Fruit fly (Drosophila melanogaster) whole organism, embryonic: ENCODE measurements around the gene CG14014.

ENCODE experiments used
- Ada2b ChIP-seq: fragments of 200-800 bp; sonication (Bioruptor generic); IDR thresholded peaks from 2 replicates; pipeline ENCODE4 v1.3.6; 2022; ENCODE audit warnings: missing biosample characterization, missing genetic modification characterization
- Atf3 ChIP-seq: fragments of 200-800 bp; sonication (Bioruptor generic); optimal IDR thresholded peaks from 3 replicates; lab custom pipeline; 2016; ENCODE audit warnings: missing biosample characterization, missing genetic modification characterization
- CG11247 ChIP-seq: fragments of 200-800 bp; sonication (Bioruptor generic); IDR thresholded peaks from 2 replicates; pipeline ENCODE4 v1.3.6; 2022; ENCODE audit warnings: missing biosample characterization, missing genetic modification characterization
- CG11456 ChIP-seq: fragments of 200-800 bp; sonication (Bioruptor generic); IDR thresholded peaks from 3 replicates; pipeline ENCODE4 v1.3.6; 2022; ENCODE audit warnings: missing biosample characterization, missing genetic modification characterization
- CG11504 ChIP-seq: fragments of 200-800 bp; sonication (Bioruptor generic); optimal IDR thresholded peaks from 3 replicates; lab custom pipeline; 2019; ENCODE audit warnings: missing biosample characterization, mild to moderate bottlenecking, missing genetic modification characterization, moderate library complexity
- CG11695 ChIP-seq: fragments of 200-800 bp; sonication (Bioruptor generic); IDR thresholded peaks from 3 replicates; pipeline ENCODE4 v1.3.6; 2022; ENCODE audit warnings: missing biosample characterization, missing genetic modification characterization
- CG13424 ChIP-seq: fragments of 200-800 bp; sonication (Bioruptor generic); optimal IDR thresholded peaks from 2 replicates; lab custom pipeline; 2019; ENCODE audit warnings: missing biosample characterization, mild to moderate bottlenecking, missing genetic modification characterization, moderate library complexity
- CG15479 ChIP-seq: fragments of 200-800 bp; sonication (Bioruptor generic); optimal IDR thresholded peaks from 3 replicates; lab custom pipeline; 2019; ENCODE audit warnings: missing biosample characterization, mild to moderate bottlenecking, missing genetic modification characterization, moderate library complexity
- CG17328 ChIP-seq: fragments of 200-800 bp; sonication (Bioruptor generic); IDR thresholded peaks from 2 replicates; pipeline ENCODE4 v1.3.6; 2022; ENCODE audit warnings: missing biosample characterization, missing genetic modification characterization
- CG17612 ChIP-seq: fragments of 200-800 bp; sonication (Bioruptor generic); IDR thresholded peaks from 2 replicates; pipeline ENCODE4 v1.3.6; 2022; ENCODE audit warnings: missing biosample characterization, missing genetic modification characterization
- CG18599 ChIP-seq: fragments of 200-800 bp; sonication (Bioruptor generic); optimal IDR thresholded peaks from 3 replicates; lab custom pipeline; 2017; ENCODE audit warnings: missing biosample characterization, missing genetic modification characterization, mild to moderate bottlenecking, moderate library complexity, missing genetic modification reagents
- CG2120 ChIP-seq: fragments of 200-800 bp; sonication (Bioruptor generic); optimal IDR thresholded peaks from 3 replicates; lab custom pipeline; 2016; ENCODE audit warnings: missing biosample characterization, missing genetic modification characterization
- CG30403 ChIP-seq: fragments of 200-800 bp; sonication (Bioruptor generic); optimal IDR thresholded peaks from 3 replicates; lab custom pipeline; 2016; ENCODE audit warnings: missing biosample characterization, missing genetic modification characterization
- CG3163 ChIP-seq: fragments of 200-800 bp; sonication (Bioruptor generic); optimal IDR thresholded peaks from 3 replicates; lab custom pipeline; 2016; ENCODE audit warnings: missing biosample characterization, missing genetic modification characterization
- CG3281 ChIP-seq: fragments of 200-800 bp; sonication (Bioruptor generic); optimal IDR thresholded peaks from 3 replicates; lab custom pipeline; 2017; ENCODE audit warnings: missing biosample characterization, mild to moderate bottlenecking, missing genetic modification characterization
- CG4282 ChIP-seq: fragments of 200-800 bp; sonication (Bioruptor generic); optimal IDR thresholded peaks from 2 replicates; lab custom pipeline; 2016; ENCODE audit warnings: missing biosample characterization, missing genetic modification characterization
- CG7357 ChIP-seq: fragments of 200-800 bp; sonication (Bioruptor generic); IDR thresholded peaks from 3 replicates; pipeline ENCODE4 v1.3.6; 2022; ENCODE audit warnings: missing biosample characterization, missing genetic modification characterization
- CG7928 ChIP-seq: fragments of 200-800 bp; sonication (Bioruptor generic); optimal IDR thresholded peaks from 2 replicates; lab custom pipeline; 2017; ENCODE audit warnings: missing biosample characterization, mild to moderate bottlenecking, missing genetic modification characterization
- CG9817 ChIP-seq: fragments of 200-800 bp; sonication (Bioruptor generic); optimal IDR thresholded peaks from 2 replicates; lab custom pipeline; 2018; ENCODE audit warnings: missing biosample characterization, mild to moderate bottlenecking, missing genetic modification characterization, moderate library complexity
- D19A ChIP-seq: fragments of 200-800 bp; optimal IDR thresholded peaks from 3 replicates; lab custom pipeline; 2019; ENCODE audit warnings: missing biosample characterization, mild to moderate bottlenecking, missing genetic modification characterization, moderate library complexity
- Dek ChIP-seq: fragments of 200-800 bp; sonication (Bioruptor generic); optimal IDR thresholded peaks from 3 replicates; lab custom pipeline; 2019; ENCODE audit warnings: missing biosample characterization, mild to moderate bottlenecking, missing genetic modification characterization, moderate library complexity
- Doc2 ChIP-seq: fragments of 200-800 bp; sonication (Bioruptor generic); IDR thresholded peaks from 2 replicates; pipeline ENCODE4 v1.3.6; 2022; ENCODE audit warnings: missing biosample characterization, missing genetic modification characterization
- E2f2 ChIP-seq: fragments of 200-800 bp; sonication (Bioruptor generic); IDR thresholded peaks from 2 replicates; pipeline ENCODE4 v1.3.6; 2022; ENCODE audit warnings: missing biosample characterization, missing genetic modification characterization
- Ets65A ChIP-seq: fragments of 200-800 bp; sonication (Bioruptor generic); peaks from one replicate; lab custom pipeline; 2016; ENCODE audit warnings: missing biosample characterization, missing genetic modification characterization
- GATAe ChIP-seq: fragments of 200-800 bp; sonication (Bioruptor generic); conservative IDR thresholded peaks from 2 replicates; pipeline ENCODE4 v1.3.6; 2022; ENCODE audit warnings: missing biosample characterization, missing genetic modification characterization
- Hand ChIP-seq: fragments of 200-800 bp; sonication (Bioruptor generic); optimal IDR thresholded peaks from 2 replicates; lab custom pipeline; 2017; ENCODE audit warnings: mild to moderate bottlenecking, missing biosample characterization, missing genetic modification reagents, missing genetic modification characterization
- Hmr ChIP-seq: fragments of 200-800 bp; sonication (Bioruptor generic); optimal IDR thresholded peaks from 3 replicates; lab custom pipeline; 2017; ENCODE audit warnings: mild to moderate bottlenecking, missing biosample characterization, missing genetic modification reagents, missing genetic modification characterization
- Hmx ChIP-seq: fragments of 200-800 bp; sonication (Bioruptor generic); optimal IDR thresholded peaks from 2 replicates; lab custom pipeline; 2016; ENCODE audit warnings: missing biosample characterization, missing genetic modification characterization
- Meics ChIP-seq: fragments of 200-800 bp; sonication (Bioruptor generic); optimal IDR thresholded peaks from 2 replicates; lab custom pipeline; 2017; ENCODE audit warnings: missing biosample characterization, mild to moderate bottlenecking, missing genetic modification characterization
- Oaz ChIP-seq: fragments of 200-800 bp; sonication (Bioruptor generic); IDR thresholded peaks from 2 replicates; pipeline ENCODE4 v1.3.6; 2022; ENCODE audit warnings: missing biosample characterization, missing genetic modification characterization
- Rfx ChIP-seq: fragments of 200-800 bp; sonication (Bioruptor generic); IDR thresholded peaks from 2 replicates; pipeline ENCODE4 v1.3.6; 2022; ENCODE audit warnings: missing biosample characterization, missing genetic modification characterization
- Sox100B ChIP-seq: fragments of 200-800 bp; sonication (Bioruptor generic); optimal IDR thresholded peaks from 3 replicates; lab custom pipeline; 2018; ENCODE audit warnings: missing biosample characterization, mild to moderate bottlenecking, missing genetic modification characterization
- Xbp1 ChIP-seq: fragments of 200-800 bp; sonication (Bioruptor generic); optimal IDR thresholded peaks from 3 replicates; lab custom pipeline; 2016; ENCODE audit warnings: missing biosample characterization, mild to moderate bottlenecking, missing genetic modification characterization
- ash1 ChIP-seq: fragments of 200-800 bp; sonication (Bioruptor generic); optimal IDR thresholded peaks from 2 replicates; lab custom pipeline; 2018; ENCODE audit warnings: missing biosample characterization, mild to moderate bottlenecking, missing genetic modification characterization
- ci ChIP-seq: fragments of 200-800 bp; sonication (Bioruptor generic); IDR thresholded peaks from 3 replicates; pipeline ENCODE4 v1.3.6; 2022; ENCODE audit warnings: missing biosample characterization, missing genetic modification characterization
- croc ChIP-seq: fragments of 200-800 bp; sonication (Bioruptor generic); conservative IDR thresholded peaks from 3 replicates; pipeline ENCODE4 v1.3.6; 2022; ENCODE audit warnings: missing biosample characterization, missing genetic modification characterization
- danr ChIP-seq: fragments of 200-800 bp; sonication (Bioruptor generic); IDR thresholded peaks from 2 replicates; pipeline ENCODE4 v1.3.6; 2022; ENCODE audit warnings: missing biosample characterization, missing genetic modification characterization
- fd96Cb ChIP-seq: fragments of 200-800 bp; sonication (Bioruptor generic); optimal IDR thresholded peaks from 2 replicates; lab custom pipeline; 2018; ENCODE audit warnings: missing biosample characterization, mild to moderate bottlenecking, missing genetic modification characterization, moderate library complexity
- fu2 ChIP-seq: fragments of 200-800 bp; sonication (Bioruptor generic); optimal IDR thresholded peaks from 2 replicates; lab custom pipeline; 2016; ENCODE audit warnings: missing biosample characterization, missing genetic modification characterization
- hkb ChIP-seq, 2 experiments: fragments of 200-800 bp in 1 of 2; fragments of >200 bp in 1 of 2; sonication (Bioruptor generic) in 1 of 2; IDR thresholded peaks in 1 of 2; optimal IDR thresholded peaks in 1 of 2; 2 replicates each; pipeline versions ENCODE4 v1.3.6 to Lab custom; 2017 to 2022; ENCODE audit warnings: missing biosample characterization in 1 of 2, missing genetic modification characterization in 1 of 2
- ind ChIP-seq: fragments of 200-800 bp; sonication (Bioruptor generic); optimal IDR thresholded peaks from 3 replicates; lab custom pipeline; 2016; ENCODE audit warnings: missing biosample characterization, missing genetic modification characterization
- lab ChIP-seq: fragments of 200-800 bp; sonication (Bioruptor generic); optimal IDR thresholded peaks from 3 replicates; lab custom pipeline; 2017; ENCODE audit warnings: missing biosample characterization, missing genetic modification characterization, mild to moderate bottlenecking, moderate library complexity, missing genetic modification reagents
- lilli ChIP-seq: fragments of 200-800 bp; sonication (Bioruptor generic); optimal IDR thresholded peaks from 3 replicates; lab custom pipeline; 2016; ENCODE audit warnings: missing biosample characterization, missing genetic modification characterization
- p53 ChIP-seq: fragments of 200-800 bp; sonication (Bioruptor generic); optimal IDR thresholded peaks from 2 replicates; lab custom pipeline; 2016; ENCODE audit warnings: missing biosample characterization, missing genetic modification characterization
- pan ChIP-seq, 4 experiments: fragments of >200 bp in 3 of 4; fragments of 200-800 bp in 1 of 4; sonication (Bioruptor generic) in 1 of 4; optimal IDR thresholded peaks in 3 of 4; IDR thresholded peaks in 1 of 4; 2 replicates each; pipeline versions ENCODE4 v1.3.6 to Lab custom; 2017 to 2022; ENCODE audit warnings: missing biosample characterization in 2 of 4, missing genetic modification characterization in 2 of 4, mixed read lengths in 1 of 4
- phol ChIP-seq: fragments of 200-800 bp; sonication (Bioruptor generic); optimal IDR thresholded peaks from 3 replicates; lab custom pipeline; 2018; ENCODE audit warnings: missing biosample characterization, mild to moderate bottlenecking, missing genetic modification characterization, moderate library complexity
- slbo ChIP-seq: fragments of 200-800 bp; sonication (Bioruptor generic); IDR thresholded peaks from 2 replicates; pipeline ENCODE4 v1.3.6; 2022; ENCODE audit warnings: missing biosample characterization, missing genetic modification characterization
- ssp ChIP-seq: fragments of 200-800 bp; sonication (Bioruptor generic); IDR thresholded peaks from 2 replicates; pipeline ENCODE4 v1.3.6; 2022; ENCODE audit warnings: missing biosample characterization, missing genetic modification characterization
- zfh1 ChIP-seq: fragments of 200-800 bp; sonication (Bioruptor generic); IDR thresholded peaks from 3 replicates; pipeline ENCODE4 v1.3.6; 2022; ENCODE audit warnings: missing biosample characterization, missing genetic modification characterization

The CG14014 gene

dm6 chr2L:5569503-5569902, 18.9 kb upstream of the CG14014 start (continued):
- TF ChIP-seq ash1 (GFP tag; lab: Kevin White, UChicago) (no peak), Ets65A (GFP tag; lab: Kevin White, UChicago) (peak; percentile 93), CG7928 (GFP tag; lab: Kevin White, UChicago) (no peak), Ada2b (GFP tag; lab: Robert Waterston, UW) (peak; percentile 41; the same call in 1 of the 2 replicates), danr (GFP tag; lab: Robert Waterston, UW) (0 out of 2 replicates have a peak, but pooled peaks have one; percentile 7), lab (GFP tag; lab: Kevin White, UChicago) (peak; percentile 72), CG30403 (GFP tag; lab: Kevin White, UChicago) (peak; percentile 30), D19A (peak; percentile 84), ssp (no peak), slbo (GFP tag; lab: Robert Waterston, UW) (peak; percentile 71), CG18599 (GFP tag; lab: Kevin White, UChicago) (peak; percentile 70), ci (GFP tag; lab: Robert Waterston, UW) (0 out of 3 replicates have a peak, but pooled peaks have one; percentile 26), CG2120 (GFP tag; lab: Kevin White, UChicago) (peak; percentile 67), Oaz (GFP tag; lab: Robert Waterston, UW) (peak; percentile 33; the same call in 1 of the 2 replicates), Xbp1 (GFP tag; lab: Kevin White, UChicago) (peak; percentile 9), Hmx (GFP tag; lab: Kevin White, UChicago) (no peak), Hand (peak; percentile 15), Dek (tag; lab: Kevin White, UChicago) (peak; percentile 22), hkb (optimal IDR thresholded peaks at IDR 0.05; lab: Kevin White, UChicago) (no peak), hkb (GFP tag; IDR thresholded peaks at IDR 0.05; lab: Robert Waterston, UW) (peak; percentile 47; the same call in 1 of the 2 replicates), CG4282 (GFP tag; lab: Kevin White, UChicago) (no peak), CG17612 (GFP tag; lab: Robert Waterston, UW) (0 out of 2 replicates have a peak, but pooled peaks have one; percentile 28), CG11247 (GFP tag; lab: Robert Waterston, UW) (peak; percentile 41; the same call in 1 of the 2 replicates), Meics (peak; percentile 58), E2f2 (GFP tag; lab: Robert Waterston, UW) (peak; percentile 18; the same call in 1 of the 2 replicates), CG11695 (0 out of 3 replicates have a peak, but pooled peaks have one; percentile 45), Hmr (GFP tag; lab: Kevin White, UChicago) (peak; percentile 38), CG11504 (tag; lab: Kevin White, UChicago) (peak; percentile 52), CG7357 (GFP tag; lab: Robert Waterston, UW) (0 out of 3 replicates have a peak, but pooled peaks have one; percentile 19), zfh1 (GFP tag; lab: Robert Waterston, UW) (0 out of 3 replicates have a peak, but pooled peaks have one; percentile 46), CG9817 (peak; percentile 26), p53 (GFP tag; lab: Kevin White, UChicago) (no peak), CG13424 (tag; lab: Kevin White, UChicago) (peak; percentile 42), Sox100B (GFP tag; lab: Kevin White, UChicago) (no peak), pan (optimal IDR thresholded peaks at IDR 0.05; lab: Kevin White, UChicago) (no peak), pan (GFP tag; optimal IDR thresholded peaks at IDR 0.05 in 1 of 2, IDR thresholded peaks at IDR 0.05 in 1 of 2) (peak in 1 of 2 experiments; percentile 51), croc (GFP tag; lab: Robert Waterston, UW) (no peak), phol (tag; lab: Kevin White, UChicago) (no peak), ind (GFP tag; lab: Kevin White, UChicago) (peak; percentile 27), CG17328 (peak; percentile 43; the same call in 1 of the 2 replicates), CG11456 (GFP tag; lab: Robert Waterston, UW) (0 out of 3 replicates have a peak, but pooled peaks have one; percentile 43), fd96Cb (tag; lab: Kevin White, UChicago) (peak; percentile 4), Atf3 (GFP tag; lab: Kevin White, UChicago) (no peak), Rfx (peak; percentile 70), fu2 (GFP tag; lab: Kevin White, UChicago) (no peak), GATAe (no peak), Doc2 (GFP tag; lab: Robert Waterston, UW) (0 out of 2 replicates have a peak, but pooled peaks have one; percentile 13), CG3163 (GFP tag; lab: Kevin White, UChicago) (no peak), CG3281 (GFP tag; lab: Kevin White, UChicago) (peak; percentile 34), lilli (peak; percentile 32), CG15479 (GFP tag; lab: Kevin White, UChicago) (no peak)
